Fruit fly (Drosophila melanogaster) S2 (cell line): Measurements from ENCODE around the gene Surf1.

Experiments used
- CG8478 ChIP-seq: fragments of >200 bp; optimal IDR thresholded peaks from 2 replicates; lab custom pipeline; 2018
- CTCF ChIP-seq, 2 experiments: fragments of >200 bp; optimal IDR thresholded peaks; 2 replicates each; lab custom pipeline; 2018

dm6 chr3L:6998692-6999091 lies 40.5 kb downstream of the Surf1 start, which contains the start of gene Mp:
- no peak for TF ChIP-seq CG8478 (lab: Kevin White, UChicago)
- no peak for TF ChIP-seq CTCF (optimal IDR thresholded peaks at IDR 0.05; lab: Kevin White, UChicago)
